Fruit fly (Drosophila melanogaster) whole organism, embryonic: Measurements from ENCODE around the gene Dyrk2.

ENCODE experiments used
- Antp ChIP-seq: fragments of 200-800 bp; sonication (Bioruptor generic); optimal IDR thresholded peaks from 3 replicates; lab custom pipeline; 2016; ENCODE audit warnings: missing biosample characterization, missing genetic modification characterization
- CG10267 ChIP-seq: fragments of 200-800 bp; sonication (Bioruptor generic); optimal IDR thresholded peaks from 2 replicates; lab custom pipeline; 2018; ENCODE audit warnings: missing biosample characterization, mild to moderate bottlenecking, missing genetic modification characterization, moderate library complexity
- CG12219 ChIP-seq: fragments of 200-800 bp; sonication (Bioruptor generic); optimal IDR thresholded peaks from 3 replicates; lab custom pipeline; 2018; ENCODE audit warnings: missing biosample characterization, mild to moderate bottlenecking, missing genetic modification characterization
- CG13123 ChIP-seq: fragments of 200-800 bp; sonication (Bioruptor generic); optimal IDR thresholded peaks from 2 replicates; lab custom pipeline; 2016; ENCODE audit warnings: missing biosample characterization, missing genetic modification characterization
- CG14667 ChIP-seq: fragments of 200-800 bp; sonication (Bioruptor generic); IDR thresholded peaks from 2 replicates; pipeline ENCODE4 v1.3.6; 2022; ENCODE audit warnings: missing biosample characterization, missing genetic modification characterization
- CG15696 ChIP-seq: fragments of 200-800 bp; sonication (Bioruptor generic); optimal IDR thresholded peaks from 2 replicates; lab custom pipeline; 2019; ENCODE audit warnings: missing biosample characterization, mild to moderate bottlenecking, missing genetic modification characterization, moderate library complexity
- CG16815 ChIP-seq: fragments of 200-800 bp; sonication (Bioruptor generic); optimal IDR thresholded peaks from 3 replicates; lab custom pipeline; 2017; ENCODE audit warnings: missing biosample characterization, mild to moderate bottlenecking, missing genetic modification characterization
- CG17568 ChIP-seq: fragments of 200-800 bp; sonication (Bioruptor generic); optimal IDR thresholded peaks from 2 replicates; lab custom pipeline; 2018; ENCODE audit warnings: missing biosample characterization, mild to moderate bottlenecking, missing genetic modification characterization, moderate library complexity
- CG17802 ChIP-seq: fragments of 200-800 bp; sonication (Bioruptor generic); optimal IDR thresholded peaks from 2 replicates; lab custom pipeline; 2018; ENCODE audit warnings: missing biosample characterization, mild to moderate bottlenecking, missing genetic modification characterization, moderate library complexity
- CG3163 ChIP-seq: fragments of 200-800 bp; sonication (Bioruptor generic); optimal IDR thresholded peaks from 3 replicates; lab custom pipeline; 2016; ENCODE audit warnings: missing biosample characterization, missing genetic modification characterization
- CG34422 ChIP-seq: fragments of 200-800 bp; sonication (Bioruptor generic); IDR thresholded peaks from 3 replicates; pipeline ENCODE4 v1.3.6; 2022; ENCODE audit warnings: missing biosample characterization, missing genetic modification characterization
- CG4360 ChIP-seq: fragments of 200-800 bp; sonication (Bioruptor generic); IDR thresholded peaks from 2 replicates; pipeline ENCODE4 v1.3.6; 2022; ENCODE audit warnings: missing biosample characterization, missing genetic modification characterization
- CG43689 ChIP-seq: fragments of 200-800 bp; sonication (Bioruptor generic); IDR thresholded peaks from 2 replicates; pipeline ENCODE4 v1.3.6; 2022; ENCODE audit warnings: missing biosample characterization, missing genetic modification characterization
- CG4617 ChIP-seq: fragments of 200-800 bp; sonication (Bioruptor generic); optimal IDR thresholded peaks from 3 replicates; lab custom pipeline; 2016; ENCODE audit warnings: missing biosample characterization, missing genetic modification characterization, borderline replicate concordance
- CG4730 ChIP-seq: fragments of 200-800 bp; sonication (Bioruptor generic); IDR thresholded peaks from 2 replicates; pipeline ENCODE4 v1.3.6; 2022; ENCODE audit warnings: missing biosample characterization, missing genetic modification characterization
- CG6813 ChIP-seq: fragments of 200-800 bp; sonication (Bioruptor generic); optimal IDR thresholded peaks from 2 replicates; lab custom pipeline; 2017; ENCODE audit warnings: missing biosample characterization, missing genetic modification characterization, mild to moderate bottlenecking, moderate library complexity, missing genetic modification reagents
- CG7556 ChIP-seq: fragments of 200-800 bp; sonication (Bioruptor generic); optimal IDR thresholded peaks from 2 replicates; lab custom pipeline; 2017; ENCODE audit warnings: missing biosample characterization, mild to moderate bottlenecking, missing genetic modification characterization
- CG7963 ChIP-seq: fragments of 200-800 bp; sonication (Bioruptor generic); IDR thresholded peaks from 3 replicates; pipeline ENCODE4 v1.3.6; 2022; ENCODE audit warnings: missing biosample characterization, missing genetic modification characterization; ENCODE audit not compliant: partially characterized antibody
- CG9876 ChIP-seq: fragments of 200-800 bp; sonication (Bioruptor generic); optimal IDR thresholded peaks from 2 replicates; lab custom pipeline; 2016; ENCODE audit warnings: missing biosample characterization, missing genetic modification characterization
- CTCF ChIP-seq: fragments of 200-800 bp; sonication (Bioruptor generic); optimal IDR thresholded peaks from 2 replicates; lab custom pipeline; 2017; ENCODE audit warnings: missing biosample characterization, mild to moderate bottlenecking, missing genetic modification characterization, moderate library complexity
- Dip2 ChIP-seq: fragments of 200-800 bp; sonication (Bioruptor generic); IDR thresholded peaks from 2 replicates; pipeline ENCODE4 v1.3.6; 2022; ENCODE audit warnings: missing biosample characterization, missing genetic modification characterization
- Dref ChIP-seq: fragments of 200-800 bp; sonication (Bioruptor generic); IDR thresholded peaks from 2 replicates; pipeline ENCODE4 v1.3.6; 2022; ENCODE audit warnings: missing biosample characterization, missing genetic modification characterization
- E2f1 ChIP-seq: fragments of 200-800 bp; sonication (Bioruptor generic); IDR thresholded peaks from 2 replicates; pipeline ENCODE4 v1.3.6; 2022; ENCODE audit warnings: missing biosample characterization, missing genetic modification characterization
- Fer3 ChIP-seq: fragments of 200-800 bp; sonication (Bioruptor generic); optimal IDR thresholded peaks from 2 replicates; lab custom pipeline; 2018; ENCODE audit warnings: missing biosample characterization, mild to moderate bottlenecking, missing genetic modification characterization, moderate library complexity
- Gsc ChIP-seq: fragments of 200-800 bp; sonication (Bioruptor generic); IDR thresholded peaks from 2 replicates; pipeline ENCODE4 v1.3.6; 2022; ENCODE audit warnings: missing biosample characterization, missing genetic modification characterization
- HLH4C ChIP-seq: fragments of 200-800 bp; sonication (Bioruptor generic); IDR thresholded peaks from 3 replicates; pipeline ENCODE4 v1.3.6; 2022; ENCODE audit warnings: missing biosample characterization, missing genetic modification characterization; ENCODE audit not compliant: partially characterized antibody
- Hr3 ChIP-seq: fragments of 200-800 bp; sonication (Bioruptor generic); optimal IDR thresholded peaks from 3 replicates; lab custom pipeline; 2016; ENCODE audit warnings: missing biosample characterization, missing genetic modification characterization
- Hr39 ChIP-seq: fragments of >200 bp; optimal IDR thresholded peaks from 2 replicates; lab custom pipeline; 2017
- Hsf ChIP-seq: fragments of 200-800 bp; sonication (Bioruptor generic); optimal IDR thresholded peaks from 3 replicates; lab custom pipeline; 2016; ENCODE audit warnings: missing biosample characterization, missing genetic modification characterization
- Lim3 ChIP-seq: fragments of 200-800 bp; sonication (Bioruptor generic); IDR thresholded peaks from 2 replicates; pipeline ENCODE4 v1.3.6; 2022; ENCODE audit warnings: missing biosample characterization, missing genetic modification characterization
- Nf-YB ChIP-seq: fragments of 200-800 bp; sonication (Bioruptor generic); optimal IDR thresholded peaks from 3 replicates; lab custom pipeline; 2019; ENCODE audit warnings: missing biosample characterization, mild to moderate bottlenecking, missing genetic modification characterization, moderate library complexity
- abd-A ChIP-seq: fragments of 200-800 bp; sonication (Bioruptor generic); optimal IDR thresholded peaks from 3 replicates; lab custom pipeline; 2019; ENCODE audit warnings: missing biosample characterization, mild to moderate bottlenecking, missing genetic modification characterization, moderate library complexity
- ac ChIP-seq: fragments of 200-800 bp; sonication (Bioruptor generic); optimal IDR thresholded peaks from 3 replicates; lab custom pipeline; 2017; ENCODE audit warnings: missing biosample characterization, mild to moderate bottlenecking, missing genetic modification characterization
- ara ChIP-seq: fragments of 200-800 bp; sonication (Bioruptor generic); IDR thresholded peaks from 2 replicates; pipeline ENCODE4 v1.3.6; 2022; ENCODE audit warnings: missing biosample characterization, missing genetic modification characterization
- az2 ChIP-seq: fragments of 200-800 bp; sonication (Bioruptor generic); optimal IDR thresholded peaks from 3 replicates; lab custom pipeline; 2016; ENCODE audit warnings: missing biosample characterization, missing genetic modification characterization
- dati ChIP-seq: fragments of 200-800 bp; sonication (Bioruptor generic); IDR thresholded peaks from 2 replicates; pipeline ENCODE4 v1.3.6; 2022; ENCODE audit warnings: missing biosample characterization, missing genetic modification characterization
- eve ChIP-seq, 2 experiments: fragments of >200 bp; optimal IDR thresholded peaks; 2 replicates each; lab custom pipeline; 2017; ENCODE audit warnings: missing biosample characterization in 2 of 2, missing genetic modification characterization in 2 of 2
- fd96Cb ChIP-seq: fragments of 200-800 bp; sonication (Bioruptor generic); optimal IDR thresholded peaks from 2 replicates; lab custom pipeline; 2018; ENCODE audit warnings: missing biosample characterization, mild to moderate bottlenecking, missing genetic modification characterization, moderate library complexity
- gcm2 ChIP-seq: fragments of 200-800 bp; sonication (Bioruptor generic); optimal IDR thresholded peaks from 2 replicates; lab custom pipeline; 2016; ENCODE audit warnings: missing biosample characterization, missing genetic modification characterization
- gfzf ChIP-seq: fragments of 200-800 bp; sonication (Bioruptor generic); optimal IDR thresholded peaks from 2 replicates; lab custom pipeline; 2016; ENCODE audit warnings: missing biosample characterization, mild to moderate bottlenecking, missing genetic modification characterization, moderate library complexity
- her ChIP-seq: fragments of 200-800 bp; sonication (Bioruptor generic); optimal IDR thresholded peaks from 2 replicates; lab custom pipeline; 2016; ENCODE audit warnings: missing biosample characterization, missing genetic modification characterization
- jigr1 ChIP-seq: fragments of 200-800 bp; sonication (Bioruptor generic); IDR thresholded peaks from 3 replicates; pipeline ENCODE4 v1.3.6; 2022; ENCODE audit warnings: missing biosample characterization, missing genetic modification characterization
- lbe ChIP-seq: fragments of 200-800 bp; sonication (Bioruptor generic); optimal IDR thresholded peaks from 2 replicates; lab custom pipeline; 2016; ENCODE audit warnings: missing biosample characterization, mild to moderate bottlenecking, missing genetic modification characterization
- pho ChIP-seq: fragments of 200-800 bp; sonication (Bioruptor generic); optimal IDR thresholded peaks from 2 replicates; lab custom pipeline; 2016; ENCODE audit warnings: missing biosample characterization, missing genetic modification characterization
- pzg ChIP-seq: fragments of 200-800 bp; sonication (Bioruptor generic); optimal IDR thresholded peaks from 3 replicates; lab custom pipeline; 2018; ENCODE audit warnings: missing biosample characterization, mild to moderate bottlenecking, missing genetic modification characterization, moderate library complexity
- sd ChIP-seq: fragments of 200-800 bp; sonication (Bioruptor generic); optimal IDR thresholded peaks from 3 replicates; lab custom pipeline; 2018; ENCODE audit warnings: missing biosample characterization, mild to moderate bottlenecking, missing genetic modification characterization, moderate library complexity
- sens ChIP-seq: fragments of 200-800 bp; sonication (Bioruptor generic); peaks from one replicate; lab custom pipeline; 2016; ENCODE audit warnings: missing biosample characterization, missing genetic modification characterization
- sob ChIP-seq: fragments of 200-800 bp; sonication (Bioruptor generic); IDR thresholded peaks from 2 replicates; pipeline ENCODE4 v1.3.6; 2022; ENCODE audit warnings: missing biosample characterization, missing genetic modification characterization
- stwl ChIP-seq: fragments of 200-800 bp; sonication (Bioruptor generic); optimal IDR thresholded peaks from 3 replicates; lab custom pipeline; 2018; ENCODE audit warnings: missing biosample characterization, mild to moderate bottlenecking, missing genetic modification characterization, moderate library complexity
- tin ChIP-seq: fragments of 200-800 bp; sonication (Bioruptor generic); optimal IDR thresholded peaks from 3 replicates; lab custom pipeline; 2016; ENCODE audit warnings: missing biosample characterization, missing genetic modification characterization
- trem ChIP-seq: fragments of 200-800 bp; optimal IDR thresholded peaks from 3 replicates; lab custom pipeline; 2019; ENCODE audit warnings: missing biosample characterization, mild to moderate bottlenecking, missing genetic modification characterization, moderate library complexity
- vnd ChIP-seq: fragments of 200-800 bp; sonication (Bioruptor generic); IDR thresholded peaks from 3 replicates; pipeline ENCODE4 v1.3.6; 2022; ENCODE audit warnings: missing biosample characterization, missing genetic modification characterization; ENCODE audit not compliant: partially characterized antibody
- wek ChIP-seq: fragments of 200-800 bp; sonication (Bioruptor generic); optimal IDR thresholded peaks from 3 replicates; lab custom pipeline; 2018; ENCODE audit warnings: missing biosample characterization, mild to moderate bottlenecking, missing genetic modification characterization, moderate library complexity

Dyrk2 gene

dm6 chr2L:14212686-14213085 is 21.2 kb downstream of the Dyrk2 start (continued):
- TF ChIP-seq pho (GFP tag; lab: Kevin White, UChicago): no peak
- no peak for TF ChIP-seq HLH4C
- TF ChIP-seq vnd: no peak
- no peak for TF ChIP-seq CG43689 (GFP tag; lab: Robert Waterston, UW)
- TF ChIP-seq sens (GFP tag; lab: Kevin White, UChicago): peak; percentile 84
- peak; percentile 41 for TF ChIP-seq fd96Cb (tag; lab: Kevin White, UChicago)
- no peak for TF ChIP-seq CG4360
- no peak for TF ChIP-seq Fer3 (tag; lab: Kevin White, UChicago)
- no peak for TF ChIP-seq pzg (GFP tag; lab: Kevin White, UChicago)
- no peak for TF ChIP-seq eve (GFP tag; optimal IDR thresholded peaks at IDR 0.05; lab: Kevin White, UChicago)
- no peak for TF ChIP-seq CG13123 (GFP tag; lab: Kevin White, UChicago)
- TF ChIP-seq E2f1 (GFP tag; lab: Robert Waterston, UW): no peak
- TF ChIP-seq trem (tag; lab: Kevin White, UChicago): peak; percentile 15
- no peak for TF ChIP-seq CG7963 (GFP tag; lab: Robert Waterston, UW)
- TF ChIP-seq CG9876 (GFP tag; lab: Kevin White, UChicago): no peak
- TF ChIP-seq CG7556 (GFP tag; lab: Kevin White, UChicago): peak; percentile 22
- TF ChIP-seq CG3163: no peak
- TF ChIP-seq CG17802: no peak
- peak; percentile 10 for TF ChIP-seq az2 (GFP tag; lab: Kevin White, UChicago)
- TF ChIP-seq CG4617 (GFP tag; lab: Kevin White, UChicago): no peak
- no peak for TF ChIP-seq CG6813 (GFP tag; lab: Kevin White, UChicago)
- peak; percentile 35; the same call in 1 of the 2 replicates for TF ChIP-seq ara (GFP tag; lab: Robert Waterston, UW)

dm6 chr2L:14211367-14211766 is 22.6 kb downstream of the Dyrk2 start:
- TF ChIP-seq Hsf (GFP tag; lab: Kevin White, UChicago) (no peak), dati (GFP tag; lab: Robert Waterston, UW) (no peak), sd (tag; lab: Kevin White, UChicago) (peak; percentile 55), CG16815 (GFP tag; lab: Kevin White, UChicago) (no peak), gcm2 (no peak), ara (GFP tag; lab: Robert Waterston, UW) (no peak), Nf-YB (GFP tag; lab: Kevin White, UChicago) (no peak), jigr1 (no peak), CG15696 (no peak), lbe (GFP tag; lab: Kevin White, UChicago) (no peak), CG10267 (tag; lab: Kevin White, UChicago) (no peak), stwl (tag; lab: Kevin White, UChicago) (peak; percentile 23), Dref (GFP tag; lab: Robert Waterston, UW) (no peak), gfzf (GFP tag; lab: Kevin White, UChicago) (no peak), CG34422 (GFP tag; lab: Robert Waterston, UW) (no peak), Antp (no peak), CG12219 (GFP tag; lab: Kevin White, UChicago) (no peak), CTCF (GFP tag; lab: Kevin White, UChicago) (peak; percentile 90), Dip2 (0 out of 2 replicates have a peak, but pooled peaks have one; percentile 31), tin (GFP tag; lab: Kevin White, UChicago) (no peak), CG4730 (GFP tag; lab: Robert Waterston, UW) (no peak), sob (GFP tag; lab: Robert Waterston, UW) (no peak), Hr3 (GFP tag; lab: Kevin White, UChicago) (no peak), CG14667 (GFP tag; lab: Robert Waterston, UW) (no peak), wek (no peak), CG17568 (GFP tag; lab: Kevin White, UChicago) (no peak), abd-A (tag; lab: Kevin White, UChicago) (no peak), Gsc (GFP tag; lab: Robert Waterston, UW) (no peak), her (GFP tag; lab: Kevin White, UChicago) (no peak), ac (GFP tag; lab: Kevin White, UChicago) (no peak), Lim3 (GFP tag; lab: Robert Waterston, UW) (no peak), Hr39 (no peak)
